Worm (Caenorhabditis elegans) whole organism, L4 larva: Measurements from ENCODE around the gene C04E7.5.
"Not testable (repeated sequence)": the region's sequence is repeated elsewhere in the genome, so short reads cannot be mapped to it uniquely, and the experiment has no call there.

ENCODE experiments used
- R02D3.7 ChIP-seq: fragments of 150-350 bp; sonication (generic microtip); optimal IDR thresholded peaks from 3 replicates; lab custom pipeline; 2014; ENCODE audit warnings: missing biosample characterization, missing genetic modification characterization
- ZK337.2 ChIP-seq: fragments of 200-800 bp; sonication (Bioruptor generic); IDR thresholded peaks from 2 replicates; pipeline ENCODE4 v1.3.6; 2022; ENCODE audit warnings: missing genetic modification reagents, missing genetic modification characterization, missing compliant biosample characterization
- aha-1 ChIP-seq: fragments of 150-350 bp; peaks from one replicate; lab custom pipeline; 2014; ENCODE audit warnings: missing biosample characterization, missing genetic modification characterization
- attf-4 ChIP-seq: sonication (generic microtip); optimal IDR thresholded peaks from 3 replicates; lab custom pipeline; 2017; ENCODE audit warnings: missing biosample characterization, missing genetic modification characterization
- ceh-20 ChIP-seq: fragments of 200-800 bp; sonication (Bioruptor generic); IDR thresholded peaks from 2 replicates; pipeline ENCODE4 v1.3.6; 2022; ENCODE audit warnings: missing genetic modification reagents, missing genetic modification characterization, missing compliant biosample characterization
- ceh-32 ChIP-seq: sonication (generic microtip); optimal IDR thresholded peaks from 2 replicates; lab custom pipeline; 2016; ENCODE audit warnings: mild to moderate bottlenecking, missing genetic modification characterization, missing compliant biosample characterization; ENCODE audit not compliant: poor library complexity
- cey-2 ChIP-seq: sonication (generic microtip); optimal IDR thresholded peaks from 3 replicates; lab custom pipeline; 2017; ENCODE audit warnings: missing genetic modification characterization, mild to moderate bottlenecking, missing compliant biosample characterization, antibody characterized with exemption, borderline replicate concordance; ENCODE audit not compliant: insufficient read depth
- daf-12 ChIP-seq: fragments of 150-350 bp; optimal IDR thresholded peaks from 2 replicates; lab custom pipeline; 2014; ENCODE audit warnings: missing biosample characterization, missing genetic modification reagents, missing genetic modification characterization
- daf-19 ChIP-seq: fragments of 200-800 bp; sonication (Bioruptor generic); conservative IDR thresholded peaks from 2 replicates; pipeline ENCODE4 v1.3.6; 2022; ENCODE audit warnings: missing genetic modification characterization, missing compliant biosample characterization
- daf-8 ChIP-seq: fragments of 200-800 bp; sonication (Bioruptor generic); IDR thresholded peaks from 2 replicates; pipeline ENCODE4 v1.3.6; 2022; ENCODE audit warnings: missing genetic modification characterization, missing compliant biosample characterization
- dmd-6 ChIP-seq: fragments of 200-800 bp; sonication (Bioruptor generic); IDR thresholded peaks from 2 replicates; pipeline ENCODE4 v1.3.6; 2022; ENCODE audit warnings: missing genetic modification reagents, missing genetic modification characterization, missing compliant biosample characterization
- dpl-1 ChIP-seq: fragments of 150-350 bp; optimal IDR thresholded peaks from 2 replicates; lab custom pipeline; 2014; ENCODE audit warnings: missing biosample characterization, missing genetic modification reagents, missing genetic modification characterization
- dve-1 ChIP-seq: sonication (generic microtip); optimal IDR thresholded peaks from 2 replicates; lab custom pipeline; 2017; ENCODE audit warnings: antibody characterized with exemption, mild to moderate bottlenecking, missing genetic modification characterization, missing compliant biosample characterization; ENCODE audit not compliant: insufficient read depth
- egl-43 ChIP-seq: fragments of 200-800 bp; sonication (Bioruptor generic); IDR thresholded peaks from 2 replicates; pipeline ENCODE4 v1.3.6; 2022; ENCODE audit warnings: missing genetic modification reagents, missing genetic modification characterization, missing compliant biosample characterization
- hlh-11 ChIP-seq: fragments of 200-800 bp; sonication (Bioruptor generic); optimal IDR thresholded peaks from 2 replicates; lab custom pipeline; 2018; ENCODE audit warnings: mild to moderate bottlenecking, missing genetic modification characterization, missing compliant biosample characterization
- hlh-30 ChIP-seq: sonication (generic microtip); optimal IDR thresholded peaks from 2 replicates; lab custom pipeline; 2017; ENCODE audit warnings: antibody characterized with exemption, mild to moderate bottlenecking, missing genetic modification characterization, missing compliant biosample characterization; ENCODE audit not compliant: insufficient read depth
- hmg-1.1 ChIP-seq: fragments of 200-800 bp; sonication (Bioruptor generic); IDR thresholded peaks from 2 replicates; pipeline ENCODE4 v1.3.6; 2022; ENCODE audit warnings: missing genetic modification reagents, missing genetic modification characterization, missing compliant biosample characterization
- jun-1 ChIP-seq: fragments of 150-350 bp; optimal IDR thresholded peaks from 2 replicates; lab custom pipeline; 2014; ENCODE audit warnings: missing biosample characterization, missing genetic modification reagents, missing genetic modification characterization
- lin-13 ChIP-seq: fragments of 150-350 bp; optimal IDR thresholded peaks from 2 replicates; lab custom pipeline; 2014; ENCODE audit warnings: missing biosample characterization, missing genetic modification reagents, missing genetic modification characterization
- lin-38 ChIP-seq: fragments of 200-800 bp; sonication (Bioruptor generic); IDR thresholded peaks from 2 replicates; pipeline ENCODE4 v1.3.6; 2022; ENCODE audit warnings: missing genetic modification reagents, missing genetic modification characterization, missing compliant biosample characterization
- lsy-2 ChIP-seq, 2 experiments: fragments of 150-350 bp in 1 of 2; sonication (generic microtip) in 1 of 2; optimal IDR thresholded peaks; 2 replicates each; lab custom pipeline; 2014 to 2017; ENCODE audit warnings: missing biosample characterization in 2 of 2, missing genetic modification characterization in 2 of 2
- madf-9 ChIP-seq: fragments of 200-800 bp; sonication (Bioruptor generic); conservative IDR thresholded peaks from 2 replicates; pipeline ENCODE4 v1.3.6; 2022; ENCODE audit warnings: missing genetic modification reagents, missing genetic modification characterization, missing compliant biosample characterization
- mdl-1 ChIP-seq, 2 experiments: fragments of 150-350 bp in 1 of 2; sonication (generic microtip) in 1 of 2; optimal IDR thresholded peaks; 2 replicates each; lab custom pipeline; 2014 to 2017; ENCODE audit warnings: missing biosample characterization in 2 of 2, missing genetic modification characterization in 2 of 2
- mep-1 ChIP-seq: fragments of 150-350 bp; sonication (generic microtip); optimal IDR thresholded peaks from 3 replicates; lab custom pipeline; 2014; ENCODE audit warnings: missing biosample characterization, missing genetic modification characterization
- mes-2 ChIP-seq: sonication (generic microtip); optimal IDR thresholded peaks from 2 replicates; lab custom pipeline; 2016; ENCODE audit warnings: missing genotype, mild to moderate bottlenecking, missing genetic modification characterization, missing compliant biosample characterization; ENCODE audit not compliant: poor library complexity, severe bottlenecking
- mxl-2 ChIP-seq: fragments of 200-800 bp; sonication (Bioruptor generic); conservative IDR thresholded peaks from 2 replicates; pipeline ENCODE4 v1.3.6; 2022; ENCODE audit warnings: missing genetic modification reagents, missing genetic modification characterization, missing compliant biosample characterization
- mxl-3 ChIP-seq: fragments of 200-800 bp; sonication (Bioruptor generic); optimal IDR thresholded peaks from 2 replicates; lab custom pipeline; 2018; ENCODE audit warnings: mild to moderate bottlenecking, missing genetic modification characterization, missing compliant biosample characterization
- nhr-111 ChIP-seq: fragments of 200-800 bp; sonication (Bioruptor generic); optimal IDR thresholded peaks from 2 replicates; lab custom pipeline; 2018; ENCODE audit warnings: mild to moderate bottlenecking, missing genetic modification characterization, missing compliant biosample characterization
- nhr-237 ChIP-seq: sonication (generic microtip); optimal IDR thresholded peaks from 2 replicates; lab custom pipeline; 2017; ENCODE audit warnings: missing biosample characterization, missing genetic modification characterization
- nhr-28 ChIP-seq: fragments of 150-350 bp; optimal IDR thresholded peaks from 2 replicates; lab custom pipeline; 2014; ENCODE audit warnings: missing biosample characterization, missing genetic modification characterization
- nhr-48 ChIP-seq: sonication (generic microtip); optimal IDR thresholded peaks from 2 replicates; lab custom pipeline; 2016; ENCODE audit warnings: mild to moderate bottlenecking, missing genetic modification characterization, missing compliant biosample characterization
- rbr-2 ChIP-seq: sonication (generic microtip); optimal IDR thresholded peaks from 2 replicates; lab custom pipeline; 2016; ENCODE audit warnings: missing genotype, missing genetic modification characterization, missing compliant biosample characterization
- set-16 ChIP-seq: fragments of 200-800 bp; sonication (Bioruptor generic); IDR thresholded peaks from 2 replicates; pipeline ENCODE4 v1.3.6; 2022; ENCODE audit warnings: missing genetic modification reagents, missing genetic modification characterization, missing compliant biosample characterization
- tag-97 ChIP-seq: fragments of 200-800 bp; sonication (Bioruptor generic); IDR thresholded peaks from 2 replicates; pipeline ENCODE4 v1.3.6; 2022; ENCODE audit warnings: missing genetic modification characterization, missing compliant biosample characterization
- unc-39 ChIP-seq: sonication (generic microtip); optimal IDR thresholded peaks from 2 replicates; lab custom pipeline; 2017; ENCODE audit warnings: missing biosample characterization, missing genetic modification characterization
- unc-62 ChIP-seq, 3 experiments: fragments of 150-350 bp in 1 of 3; sonication (generic microtip); optimal IDR thresholded peaks in 2 of 3; peaks in 1 of 3; 1 replicate in 1 of 3; 2 replicates in 2 of 3; lab custom pipeline; 2014 to 2017; ENCODE audit warnings: missing biosample characterization in 3 of 3, missing genetic modification characterization in 3 of 3, missing genetic modification reagents in 3 of 3, missing genotype in 1 of 3
- zag-1 ChIP-seq: fragments of 150-350 bp; optimal IDR thresholded peaks from 2 replicates; lab custom pipeline; 2014; ENCODE audit warnings: missing biosample characterization, missing genetic modification characterization
- zfp-3 ChIP-seq: fragments of 200-800 bp; sonication (Bioruptor generic); conservative IDR thresholded peaks from 2 replicates; pipeline ENCODE4 v1.3.6; 2022; ENCODE audit warnings: missing genetic modification reagents, missing genetic modification characterization, missing compliant biosample characterization

C04E7.5 gene

DNA sequence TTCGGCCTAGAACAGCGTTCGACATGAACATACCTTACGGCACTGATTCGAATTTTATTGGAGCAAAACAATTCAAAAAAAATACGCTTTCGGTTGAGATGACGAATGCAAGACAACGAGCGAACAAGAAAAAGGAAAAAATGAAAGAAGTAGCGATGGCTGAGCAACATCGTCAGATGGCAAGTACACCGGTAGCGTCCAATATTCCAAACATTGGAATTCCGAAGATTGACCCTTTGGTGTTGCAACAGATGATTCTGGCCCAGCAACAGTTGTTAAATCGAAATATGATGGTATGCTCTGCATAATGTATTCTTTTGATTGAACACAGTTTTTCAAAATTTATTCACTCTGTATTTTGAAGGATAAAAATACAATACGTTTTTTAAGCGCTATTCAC is 27.9 kb upstream of the C04E7.5 start:
- TF ChIP-seq unc-62 (GFP tag; optimal IDR thresholded peaks at IDR 0.05 in 1 of 2; lab: Kevin White, UChicago) (peak in 1 of 2 experiments; percentile 91), unc-62 (tag; optimal IDR thresholded peaks at IDR 0.05; lab: Kevin White, UChicago) (no peak), zfp-3 (GFP tag; lab: Robert Waterston, UW) (no peak)
- TF ChIP-seq, all 104 proteins: peak for 1

DNA sequence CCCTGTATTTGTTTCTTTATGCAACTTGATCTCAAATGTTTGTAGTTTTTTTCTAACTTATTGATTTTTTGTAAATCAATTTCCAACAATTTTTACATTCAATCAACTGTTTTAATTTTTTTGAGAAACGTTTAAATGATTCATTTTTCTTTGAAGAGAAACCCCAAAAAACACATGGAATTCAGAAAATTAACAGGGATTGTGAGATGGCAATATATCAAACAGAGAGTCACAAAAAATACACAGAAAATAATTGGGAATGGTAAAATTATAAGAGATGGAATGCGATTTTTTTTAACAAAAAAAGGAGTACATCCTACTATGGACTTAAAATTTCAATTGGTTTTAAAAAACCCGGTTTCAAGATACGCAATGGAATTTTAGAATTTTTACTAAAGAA is 26.1 kb upstream of the C04E7.5 start:
- TF ChIP-seq zag-1 (tag; lab: Kevin White, UChicago) (no peak), tag-97 (no peak), unc-62 (GFP tag; optimal IDR thresholded peaks at IDR 0.05 in 1 of 2; lab: Kevin White, UChicago) (peak in 1 of 2 experiments; percentile 52), unc-62 (tag; optimal IDR thresholded peaks at IDR 0.05; lab: Kevin White, UChicago) (no peak), zfp-3 (GFP tag; lab: Robert Waterston, UW) (no peak), ceh-32 (tag; lab: Kevin White, UChicago) (no peak), jun-1 (tag; lab: Kevin White, UChicago) (no peak), aha-1 (tag; lab: Kevin White, UChicago) (peak; percentile 52)

DNA sequence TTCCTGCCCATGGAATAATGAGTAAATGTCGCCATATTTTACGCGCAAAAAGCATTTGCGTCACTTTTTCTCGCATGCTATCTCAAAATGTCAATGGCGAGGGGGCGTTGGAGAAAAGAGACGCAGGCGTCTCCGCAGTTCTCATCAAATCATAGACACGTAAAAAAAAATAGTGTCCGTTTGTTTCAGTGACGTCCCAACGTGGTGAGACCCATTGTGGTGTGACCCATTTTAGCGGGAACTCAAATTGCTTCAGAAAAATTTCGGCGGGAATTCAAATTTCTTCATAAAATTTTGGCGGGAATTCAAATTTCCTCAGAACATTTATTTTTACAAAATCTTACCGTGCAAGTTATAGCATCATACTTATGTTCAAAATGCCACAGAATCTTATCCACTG is 16.8 kb upstream of the C04E7.5 start:
- TF ChIP-seq lsy-2 (tag; optimal IDR thresholded peaks at IDR 0.05; lab: Kevin White, UChicago) (peak in 1 of 2 experiments; percentile 15), cey-2 (tag; lab: Kevin White, UChicago) (no peak), hlh-30 (peak; percentile 20), ZK337.2 (GFP tag; lab: Robert Waterston, UW) (no peak), madf-9 (GFP tag; lab: Robert Waterston, UW) (no peak), mes-2 (tag; lab: Kevin White, UChicago) (peak; percentile 36), set-16 (GFP tag; lab: Robert Waterston, UW) (no peak), lin-38 (GFP tag; lab: Robert Waterston, UW) (no peak), lin-13 (GFP tag; lab: Kevin White, UChicago) (peak; percentile 75), nhr-48 (no peak), dpl-1 (GFP tag; lab: Kevin White, UChicago) (peak; percentile 44), hlh-11 (peak; percentile 37), R02D3.7 (no peak), dmd-6 (GFP tag; lab: Robert Waterston, UW) (0 out of 2 replicates have a peak, but pooled peaks have one; percentile 38), mxl-3 (GFP tag; lab: Kevin White, UChicago) (peak; percentile 28)

DNA sequence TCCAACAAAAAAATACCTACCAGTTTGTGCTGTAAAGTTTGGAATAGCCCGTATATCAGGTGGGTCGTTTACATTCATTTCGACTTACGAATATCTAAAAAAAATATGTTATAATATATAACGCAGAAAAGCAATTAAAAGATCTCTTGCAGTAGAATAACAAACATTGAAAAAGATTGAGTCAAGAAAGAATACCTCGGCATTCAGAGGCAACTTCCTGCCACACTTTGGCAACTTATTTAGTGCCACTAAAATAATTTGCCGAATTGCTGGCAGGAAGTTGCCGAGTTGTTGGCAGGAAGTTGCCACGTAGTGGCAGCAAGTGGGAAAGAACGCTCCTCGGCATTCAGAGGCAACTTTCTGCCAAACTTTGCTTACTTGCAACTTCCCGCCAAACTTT is 13.5 kb upstream of the C04E7.5 start, which contains the start of gene C04E7.3:
Gene C04E7.3 (minus strand): TSS at position 101 of the 400 bp plus-strand sequence.
- not testable (repeated sequence) for TF ChIP-seq hlh-11; rbr-2 (tag; lab: Kevin White, UChicago); unc-39 (tag; lab: Kevin White, UChicago)

DNA sequence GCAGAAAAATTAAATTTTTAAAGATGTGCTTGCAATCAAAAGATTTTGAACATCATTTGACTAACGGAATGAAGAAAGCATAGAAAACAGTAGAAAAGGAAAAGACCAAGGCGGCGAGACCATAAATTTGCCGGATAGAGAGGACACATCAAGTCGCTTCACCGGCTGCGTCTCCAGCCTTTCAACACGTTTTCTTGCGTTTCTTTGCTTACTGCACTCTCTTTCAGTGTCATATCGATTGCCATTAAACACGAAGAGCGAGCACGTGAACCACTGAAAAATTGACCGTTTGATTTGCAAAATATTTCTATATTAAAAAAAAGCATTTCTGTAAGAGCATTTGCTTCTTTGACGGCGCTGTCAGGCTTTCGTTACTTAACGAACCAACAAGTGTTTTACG is 12.4 kb upstream of the C04E7.5 start:
- TF ChIP-seq aha-1 (tag; lab: Kevin White, UChicago): peak; percentile 17
- no peak for TF ChIP-seq ceh-20
- 0 out of 2 replicates have a peak, but pooled peaks have one; percentile 20 for TF ChIP-seq hmg-1.1 (GFP tag; lab: Robert Waterston, UW)
- TF ChIP-seq nhr-28: peak; percentile 9
- peak; percentile 15 for TF ChIP-seq mes-2 (tag; lab: Kevin White, UChicago)
- peak; percentile 19 for TF ChIP-seq dve-1 (tag; lab: Kevin White, UChicago)
- peak; percentile 19 to 74 for TF ChIP-seq mdl-1 (tag; optimal IDR thresholded peaks at IDR 0.05; lab: Kevin White, UChicago)
- peak in 1 of 2 experiments; percentile 54 for TF ChIP-seq unc-62 (GFP tag; optimal IDR thresholded peaks at IDR 0.05 in 1 of 2; lab: Kevin White, UChicago)
- TF ChIP-seq unc-62 (tag; optimal IDR thresholded peaks at IDR 0.05; lab: Kevin White, UChicago): no peak
- TF ChIP-seq hlh-30: peak; percentile 70
- 0 out of 2 replicates have a peak, but pooled peaks have one; percentile 14 for TF ChIP-seq egl-43 (GFP tag; lab: Robert Waterston, UW)
- TF ChIP-seq daf-8: no peak
- TF ChIP-seq daf-12 (tag; lab: Kevin White, UChicago): no peak
- no peak for TF ChIP-seq nhr-237
- TF ChIP-seq mep-1 (tag; lab: Kevin White, UChicago): peak; percentile 17
- no peak for TF ChIP-seq attf-4 (tag; lab: Kevin White, UChicago)
- TF ChIP-seq set-16 (GFP tag; lab: Robert Waterston, UW): no peak
- TF ChIP-seq daf-19 (GFP tag; lab: Robert Waterston, UW): no peak
- TF ChIP-seq nhr-111: no peak
- TF ChIP-seq lin-13 (GFP tag; lab: Kevin White, UChicago): no peak
- peak; percentile 31; the same call in 1 of the 2 replicates for TF ChIP-seq dmd-6 (GFP tag; lab: Robert Waterston, UW)
- TF ChIP-seq mxl-2 (GFP tag; lab: Robert Waterston, UW): no peak
- peak in 1 of 2 experiments; percentile 49 for TF ChIP-seq lsy-2 (tag; optimal IDR thresholded peaks at IDR 0.05; lab: Kevin White, UChicago)
- no peak for TF ChIP-seq lin-38 (GFP tag; lab: Robert Waterston, UW)
- peak; percentile 27 for TF ChIP-seq hlh-11
